Fruit fly (Drosophila melanogaster): Measurements from ENCODE around the gene CG15482.

DNA sequence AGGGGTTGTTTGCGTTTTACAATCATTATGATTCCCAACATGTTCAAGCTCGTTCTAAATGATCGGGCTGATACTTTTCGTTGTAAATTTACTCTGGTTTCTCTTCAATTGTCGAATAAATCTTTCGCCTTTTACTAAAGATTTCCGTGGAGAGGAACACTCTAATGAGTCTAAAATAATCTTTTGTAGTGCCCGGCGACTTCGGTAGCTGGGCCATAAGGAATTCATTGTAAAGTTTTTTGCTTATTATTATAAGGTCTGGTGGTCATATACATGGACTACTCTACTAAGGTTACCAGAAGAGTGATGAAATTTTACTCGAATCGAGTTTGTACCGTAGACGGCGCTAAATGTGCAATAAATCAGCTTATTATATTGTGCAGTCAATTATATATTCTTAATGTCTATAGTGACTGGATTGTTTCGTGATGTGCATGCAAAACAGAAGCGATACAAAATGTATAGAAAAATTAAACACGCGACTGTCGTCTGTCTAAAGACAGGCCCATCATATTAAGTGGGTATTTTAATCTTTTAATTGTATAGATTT is 33.2 kb upstream of the CG15482 start:
- TF ChIP-seq D1 (tag; optimal IDR thresholded peaks at IDR 0.05) = no peak
- TF ChIP-seq CG14655 (GFP tag; optimal IDR thresholded peaks at IDR 0.05) = no peak
- TF ChIP-seq Ets98B (GFP tag; IDR thresholded peaks at IDR 0.05) = no peak
- TF ChIP-seq Pif1A (GFP tag; optimal IDR thresholded peaks at IDR 0.05) = no peak
- no peak for TF ChIP-seq CG13204 (GFP tag; optimal IDR thresholded peaks at IDR 0.05)
- TF ChIP-seq CG8301 (tag; optimal IDR thresholded peaks at IDR 0.05) = no peak
- TF ChIP-seq rn (GFP tag; IDR thresholded peaks at IDR 0.05) = no peak
- no peak for TF ChIP-seq Pif1B (GFP tag; optimal IDR thresholded peaks at IDR 0.05)
- no peak for TF ChIP-seq CG32121 (GFP tag; IDR thresholded peaks at IDR 0.05)
- TF ChIP-seq CG12605 (GFP tag; IDR thresholded peaks at IDR 0.05) = no peak
- no peak for TF ChIP-seq CG34367 (tag; optimal IDR thresholded peaks at IDR 0.05)
- TF ChIP-seq Snoo (tag; optimal IDR thresholded peaks at IDR 0.05) = no peak
- TF ChIP-seq CG17806 (tag; optimal IDR thresholded peaks at IDR 0.05) = no peak
